In genomic region chrIV:15475829-15476228, ce11 we compare ENCODE assay signal across 3 worm cellular contexts.
TF ChIP-seq lines count a peak whose summit lies in the region.

No protein-coding gene starts in this region.

TF ChIP-seq in whole organism, L3 larva, 47 proteins besides CTCF, POLR2A, EP300 and RAD21:
- TF ChIP-seq ceh-28 (tag; optimal IDR thresholded peaks at IDR 0.05; lab: Kevin White, UChicago) (peak; percentile 18), ztf-4 (tag; optimal IDR thresholded peaks at IDR 0.05; lab: Kevin White, UChicago) (no peak), zag-1 (tag; optimal IDR thresholded peaks at IDR 0.05; lab: Kevin White, UChicago) (no peak)

TF ChIP-seq in whole organism, L4 larva, 104 proteins besides CTCF, POLR2A, EP300 and RAD21:
- TF ChIP-seq hlh-30 (tag; optimal IDR thresholded peaks at IDR 0.05; lab: Kevin White, UChicago; ENCODE audit: insufficient read depth) (no peak), nhr-76 (tag; optimal IDR thresholded peaks at IDR 0.05; lab: Kevin White, UChicago) (no peak), dve-1 (tag; optimal IDR thresholded peaks at IDR 0.05; lab: Kevin White, UChicago; ENCODE audit: insufficient read depth) (no peak), ceh-28 (tag; optimal IDR thresholded peaks at IDR 0.05; lab: Kevin White, UChicago) (peak; percentile 58), aha-1 (tag; lab: Kevin White, UChicago) (peak; percentile 12)

TF ChIP-seq in whole organism, midembryonic, 9 proteins besides CTCF, POLR2A, EP300 and RAD21:
- peak; percentile 66 for TF ChIP-seq T22C8.4 (GFP tag; IDR thresholded peaks at IDR 0.05; lab: Robert Waterston, UW)
- no peak for TF ChIP-seq med-1 (GFP tag; optimal IDR thresholded peaks at IDR 0.05; lab: Kevin White, UChicago; ENCODE audit: insufficient read depth)
- no peak for TF ChIP-seq tab-1 (GFP tag; IDR thresholded peaks at IDR 0.05; lab: Robert Waterston, UW)
- TF ChIP-seq ref-1 (GFP tag; conservative IDR thresholded peaks at IDR 0.05; lab: Robert Waterston, UW), result no peak

Comparison
In these comparisons a context has a peak if more than half of its experiments do, and no peak if none do; other contexts are left out.
1. Of the 28 proteins assayed by ChIP-seq in both whole organism, L4 larva and whole organism, L3 larva: peak only in whole organism, L4 larva: none; only in whole organism, L3 larva: none; in both: ceh-28; in neither: 27.